Fruit fly (Drosophila melanogaster) S2 (cell line): ENCODE measurements around the gene Sr-CIII.

ENCODE experiments used
- CG8478 ChIP-seq: fragments of >200 bp; optimal IDR thresholded peaks from 2 replicates; lab custom pipeline; 2018
- CTCF ChIP-seq, 2 experiments: fragments of >200 bp; optimal IDR thresholded peaks; 2 replicates each; lab custom pipeline; 2018

dm6 chr2L:4075783-4076182 is 44.4 kb upstream of the Sr-CIII start:
- TF ChIP-seq CG8478 (no peak), CTCF (optimal IDR thresholded peaks at IDR 0.05; lab: Kevin White, UChicago) (no peak)
